Worm (Caenorhabditis elegans) whole organism, mixed stage, embryonic: ENCODE results near the gene crh-1.

Experiments
- blmp-1 ChIP-seq: fragments of 150-350 bp; optimal IDR thresholded peaks from 2 replicates; lab custom pipeline; 2014; ENCODE audit warnings: missing biosample characterization, missing genetic modification characterization
- lin-13 ChIP-seq: fragments of 150-350 bp; optimal IDR thresholded peaks from 2 replicates; lab custom pipeline; 2014; ENCODE audit warnings: missing biosample characterization, missing genetic modification characterization
- lin-32 ChIP-seq: fragments of 200-800 bp; sonication (Bioruptor generic); optimal IDR thresholded peaks from 2 replicates; lab custom pipeline; 2018; ENCODE audit warnings: mild to moderate bottlenecking, missing genetic modification characterization, missing compliant biosample characterization
- nhr-12 ChIP-seq: fragments of 150-350 bp; optimal IDR thresholded peaks from 2 replicates; lab custom pipeline; 2014; ENCODE audit warnings: missing biosample characterization, missing genetic modification characterization
- nhr-237 ChIP-seq: fragments of 150-350 bp; optimal IDR thresholded peaks from 2 replicates; lab custom pipeline; 2014; ENCODE audit warnings: missing biosample characterization, missing genetic modification characterization
- nhr-28 ChIP-seq: fragments of 150-350 bp; optimal IDR thresholded peaks from 2 replicates; lab custom pipeline; 2014; ENCODE audit warnings: missing biosample characterization, missing genetic modification characterization
- nhr-76 ChIP-seq: sonication (generic microtip); optimal IDR thresholded peaks from 2 replicates; lab custom pipeline; 2017; ENCODE audit warnings: missing biosample characterization, missing genetic modification characterization
- snpc-4 ChIP-seq: fragments of 150-350 bp; optimal IDR thresholded peaks from 2 replicates; lab custom pipeline; 2014; ENCODE audit warnings: missing biosample characterization, missing genetic modification characterization

DNA sequence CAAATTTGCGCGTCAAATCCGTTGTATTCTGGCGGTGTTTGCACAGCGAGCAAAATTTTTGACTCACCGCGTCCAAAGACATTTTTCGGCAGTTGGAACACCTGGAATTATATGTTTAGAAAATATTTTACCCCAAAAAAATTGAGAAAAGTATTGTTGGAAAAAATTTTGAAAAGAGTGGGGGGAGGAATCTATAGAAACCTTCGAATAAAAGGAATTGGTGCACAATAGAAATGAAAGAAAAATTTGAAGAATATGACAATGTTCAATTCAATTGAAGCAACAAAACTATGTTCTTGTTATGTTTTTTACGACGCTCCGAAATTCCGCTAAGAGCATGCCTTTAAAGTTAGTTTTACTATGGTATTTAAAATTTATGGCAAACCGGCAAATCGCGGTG, 28.2 kb upstream of the crh-1 start, which contains the start of gene Y66A7A.7:
- no peak for TF ChIP-seq nhr-237
- TF ChIP-seq nhr-12 (tag; lab: Kevin White, UChicago): no peak
- no peak for TF ChIP-seq blmp-1 (tag; lab: Kevin White, UChicago)
- TF ChIP-seq lin-13 (tag; lab: Kevin White, UChicago): no peak
- TF ChIP-seq nhr-28: no peak
- TF ChIP-seq snpc-4 (tag; lab: Kevin White, UChicago): no peak
- no peak for TF ChIP-seq lin-32
- TF ChIP-seq nhr-76 (tag; lab: Kevin White, UChicago): no peak
